Fruit fly (Drosophila melanogaster): Measurements from ENCODE around the gene CG7730.

CG7730 gene

dm6 chr3L:17003251-17004171, 23.8 kb upstream of the CG7730 start (continued):
- TF ChIP-seq sim (GFP tag; IDR thresholded peaks at IDR 0.05) (no peak), CG6175 (GFP tag; IDR thresholded peaks at IDR 0.05) (peak; percentile 28; the same call in 1 of the 3 replicates), D19B (GFP tag; optimal IDR thresholded peaks at IDR 0.05) (peak; percentile 40), vnd (GFP tag; IDR thresholded peaks at IDR 0.05; ENCODE audit: partially characterized antibody) (peak; percentile 69; the same call in 2 of the 3 replicates), Deaf1 (tag; optimal IDR thresholded peaks at IDR 0.05) (peak; percentile 59), CG17568 (GFP tag; optimal IDR thresholded peaks at IDR 0.05) (peak; percentile 42), repo (GFP tag; optimal IDR thresholded peaks at IDR 0.05) (no peak), Elba2 (GFP tag; optimal IDR thresholded peaks at IDR 0.05) (no peak), CG8359 (GFP tag; optimal IDR thresholded peaks at IDR 0.05; ENCODE audit: borderline replicate concordance) (peak; percentile 33), hth (optimal IDR thresholded peaks at IDR 0.05) (no peak), CG11695 (GFP tag; IDR thresholded peaks at IDR 0.05) (peak; percentile 33; the same call in 2 of the 3 replicates), CG31224 (GFP tag; IDR thresholded peaks at IDR 0.05) (peak; percentile 5; the same call in 1 of the 2 replicates), CG8290 (GFP tag; optimal IDR thresholded peaks at IDR 0.05) (no peak), CG8290 (tag; optimal IDR thresholded peaks at IDR 0.05) (peak in 1 of 2 experiments; percentile 2), grau (tag; optimal IDR thresholded peaks at IDR 0.05) (peak; percentile 14), BEAF-32 (GFP tag; optimal IDR thresholded peaks at IDR 0.05) (no peak), CG15514 (GFP tag; optimal IDR thresholded peaks at IDR 0.05) (peak; percentile 18), CG13894 (tag; optimal IDR thresholded peaks at IDR 0.05) (peak; percentile 77), Dad (GFP tag; optimal IDR thresholded peaks at IDR 0.05) (no peak), az2 (GFP tag; optimal IDR thresholded peaks at IDR 0.05) (no peak), ewg (GFP tag; optimal IDR thresholded peaks at IDR 0.05) (no peak), CG6654 (GFP tag; optimal IDR thresholded peaks at IDR 0.05) (no peak), CG17912 (GFP tag; optimal IDR thresholded peaks at IDR 0.05) (no peak), sr (GFP tag; IDR thresholded peaks at IDR 0.05) (peak; percentile 59; the same call in 1 of the 3 replicates), Six4 (GFP tag; optimal IDR thresholded peaks at IDR 0.05) (no peak), Hmr (GFP tag; optimal IDR thresholded peaks at IDR 0.05) (peak; percentile 58), Max (GFP tag; optimal IDR thresholded peaks at IDR 0.05) (no peak), fru (optimal IDR thresholded peaks at IDR 0.05) (no peak), tx (GFP tag; optimal IDR thresholded peaks at IDR 0.05) (no peak), H15 (GFP tag; IDR thresholded peaks at IDR 0.05) (0 out of 3 replicates have a peak, but pooled peaks have one; percentile 28), CG7987 (GFP tag; optimal IDR thresholded peaks at IDR 0.05) (peak; percentile 48), nmo (GFP tag; optimal IDR thresholded peaks at IDR 0.05) (no peak), CG2199 (GFP tag; IDR thresholded peaks at IDR 0.05) (0 out of 3 replicates have a peak, but pooled peaks have one; percentile 14), lmd (GFP tag; IDR thresholded peaks at IDR 0.05) (0 out of 2 replicates have a peak, but pooled peaks have one; percentile 10), CG11696 (GFP tag; IDR thresholded peaks at IDR 0.05) (0 out of 2 replicates have a peak, but pooled peaks have one; percentile 32), MESR4 (GFP tag; optimal IDR thresholded peaks at IDR 0.05) (no peak), CG3726 (GFP tag; IDR thresholded peaks at IDR 0.05) (0 out of 3 replicates have a peak, but pooled peaks have one; percentile 48), CG11085 (GFP tag; IDR thresholded peaks at IDR 0.05) (no peak), CG12104 (GFP tag; optimal IDR thresholded peaks at IDR 0.05) (peak; percentile 28), lab (GFP tag; optimal IDR thresholded peaks at IDR 0.05) (peak; percentile 81), CG10462 (GFP tag; optimal IDR thresholded peaks at IDR 0.05) (no peak), chm (GFP tag; IDR thresholded peaks at IDR 0.05) (0 out of 2 replicates have a peak, but pooled peaks have one; percentile 19), Neu2 (GFP tag; optimal IDR thresholded peaks at IDR 0.05; ENCODE audit: borderline replicate concordance) (no peak), trh (GFP tag; optimal IDR thresholded peaks at IDR 0.05) (no peak), CG5953 (GFP tag; IDR thresholded peaks at IDR 0.05) (0 out of 2 replicates have a peak, but pooled peaks have one; percentile 4), E2f1 (GFP tag; IDR thresholded peaks at IDR 0.05) (0 out of 2 replicates have a peak, but pooled peaks have one; percentile 8), CG10543 (GFP tag; optimal IDR thresholded peaks at IDR 0.05) (peak; percentile 95), CTCF (GFP tag; optimal IDR thresholded peaks at IDR 0.05) (no peak), z (GFP tag; IDR thresholded peaks at IDR 0.05) (0 out of 3 replicates have a peak, but pooled peaks have one; percentile 33)
